Worm (Caenorhabditis elegans) whole organism, L2 larva: ENCODE data around the gene sru-28.

Source experiments
- C34F6.9 ChIP-seq: fragments of 150-350 bp; optimal IDR thresholded peaks from 2 replicates; lab custom pipeline; 2014; ENCODE audit warnings: missing biosample characterization, missing genetic modification characterization
- F13H6.1 ChIP-seq: sonication (generic microtip); optimal IDR thresholded peaks from 2 replicates; lab custom pipeline; 2016; ENCODE audit warnings: missing genetic modification characterization, missing compliant biosample characterization
- R02D3.7 ChIP-seq: fragments of 150-350 bp; optimal IDR thresholded peaks from 2 replicates; lab custom pipeline; 2014; ENCODE audit warnings: missing biosample characterization, missing genetic modification characterization
- Y55F3AM.14 ChIP-seq: fragments of 200-800 bp; sonication (Bioruptor generic); optimal IDR thresholded peaks from 2 replicates; lab custom pipeline; 2018; ENCODE audit warnings: mild to moderate bottlenecking, missing genetic modification characterization, missing compliant biosample characterization
- aly-2 ChIP-seq: fragments of 150-350 bp; optimal IDR thresholded peaks from 2 replicates; lab custom pipeline; 2014; ENCODE audit warnings: missing biosample characterization, missing genetic modification characterization
- ama-1 ChIP-seq: fragments of 150-350 bp; optimal IDR thresholded peaks from 2 replicates; lab custom pipeline; 2018; ENCODE audit warnings: inconsistent platforms
- blmp-1 ChIP-seq: sonication (generic microtip); optimal IDR thresholded peaks from 2 replicates; lab custom pipeline; 2017; ENCODE audit warnings: missing genetic modification characterization, mild to moderate bottlenecking, missing compliant biosample characterization, antibody characterized with exemption, moderate library complexity; ENCODE audit not compliant: insufficient read depth
- ceh-16 ChIP-seq: fragments of 150-350 bp; optimal IDR thresholded peaks from 2 replicates; lab custom pipeline; 2014; ENCODE audit warnings: missing biosample characterization, missing genetic modification characterization
- ceh-82 ChIP-seq: fragments of 150-350 bp; optimal IDR thresholded peaks from 2 replicates; lab custom pipeline; 2014; ENCODE audit warnings: missing biosample characterization, missing genetic modification characterization
- dmd-4 ChIP-seq: sonication (generic microtip); optimal IDR thresholded peaks from 2 replicates; lab custom pipeline; 2017; ENCODE audit warnings: missing biosample characterization, missing genetic modification characterization
- egl-27 ChIP-seq: sonication (generic microtip); optimal IDR thresholded peaks from 3 replicates; lab custom pipeline; 2017; ENCODE audit warnings: missing biosample characterization, missing genetic modification reagents, missing genetic modification characterization
- fos-1 ChIP-seq: fragments of 150-350 bp; optimal IDR thresholded peaks from 2 replicates; lab custom pipeline; 2014; ENCODE audit warnings: missing biosample characterization, missing genetic modification characterization
- gmeb-1 ChIP-seq: fragments of 150-350 bp; optimal IDR thresholded peaks from 2 replicates; lab custom pipeline; 2014; ENCODE audit warnings: missing biosample characterization, missing genetic modification characterization
- lin-13 ChIP-seq: fragments of 150-350 bp; optimal IDR thresholded peaks from 2 replicates; lab custom pipeline; 2014; ENCODE audit warnings: missing biosample characterization, missing genetic modification reagents, missing genetic modification characterization
- mab-5 ChIP-seq: fragments of 150-350 bp; optimal IDR thresholded peaks from 2 replicates; lab custom pipeline; 2014; ENCODE audit warnings: missing biosample characterization, missing genetic modification characterization
- mbf-1 ChIP-seq: sonication (generic microtip); optimal IDR thresholded peaks from 2 replicates; lab custom pipeline; 2017; ENCODE audit warnings: missing biosample characterization, missing genetic modification characterization
- nhr-10 ChIP-seq: sonication (generic microtip); optimal IDR thresholded peaks from 2 replicates; lab custom pipeline; 2017; ENCODE audit warnings: missing biosample characterization, missing genetic modification characterization
- nhr-12 ChIP-seq: fragments of 150-350 bp; optimal IDR thresholded peaks from 2 replicates; lab custom pipeline; 2014; ENCODE audit warnings: missing biosample characterization, missing genetic modification characterization
- nhr-129 ChIP-seq: fragments of 150-350 bp; optimal IDR thresholded peaks from 2 replicates; lab custom pipeline; 2014; ENCODE audit warnings: missing biosample characterization, missing genetic modification characterization
- nhr-23 ChIP-seq: fragments of 150-350 bp; optimal IDR thresholded peaks from 2 replicates; lab custom pipeline; 2014; ENCODE audit warnings: missing biosample characterization, missing genetic modification reagents, missing genetic modification characterization
- nhr-237 ChIP-seq: fragments of 150-350 bp; optimal IDR thresholded peaks from 2 replicates; lab custom pipeline; 2014; ENCODE audit warnings: missing biosample characterization, missing genetic modification characterization
- nhr-25 ChIP-seq: fragments of 150-350 bp; sonication (generic microtip); optimal IDR thresholded peaks from 3 replicates; lab custom pipeline; 2014; ENCODE audit warnings: missing biosample characterization, missing genetic modification characterization
- nhr-6 ChIP-seq: fragments of 150-350 bp; optimal IDR thresholded peaks from 2 replicates; lab custom pipeline; 2014; ENCODE audit warnings: missing biosample characterization, missing genetic modification characterization
- nhr-77 ChIP-seq: fragments of 150-350 bp; optimal IDR thresholded peaks from 2 replicates; lab custom pipeline; 2014; ENCODE audit warnings: missing biosample characterization, missing genetic modification characterization
- sem-4 ChIP-seq: fragments of 150-350 bp; optimal IDR thresholded peaks from 2 replicates; lab custom pipeline; 2014; ENCODE audit warnings: missing biosample characterization, missing genetic modification reagents, missing genetic modification characterization
- skn-1 ChIP-seq: sonication (generic microtip); optimal IDR thresholded peaks from 2 replicates; lab custom pipeline; 2017; ENCODE audit warnings: missing biosample characterization, missing genetic modification characterization
- sma-3 ChIP-seq: sonication (generic microtip); optimal IDR thresholded peaks from 2 replicates; lab custom pipeline; 2016; ENCODE audit warnings: missing genetic modification reagents, missing genetic modification characterization, missing compliant biosample characterization
- sma-9 ChIP-seq, 2 experiments: fragments of 150-350 bp in 1 of 2; sonication (generic microtip) in 1 of 2; optimal IDR thresholded peaks; 2 replicates each; lab custom pipeline; 2014 to 2016; ENCODE audit warnings: missing genetic modification characterization in 2 of 2, mild to moderate bottlenecking in 1 of 2, missing biosample characterization in 1 of 2, missing compliant biosample characterization in 1 of 2, missing genetic modification reagents in 1 of 2, moderate library complexity in 1 of 2
- snpc-4 ChIP-seq: fragments of 150-350 bp; optimal IDR thresholded peaks from 2 replicates; lab custom pipeline; 2014; ENCODE audit warnings: missing biosample characterization, missing genetic modification characterization
- unc-55 ChIP-seq: fragments of 150-350 bp; sonication (generic microtip); optimal IDR thresholded peaks from 3 replicates; lab custom pipeline; 2014; ENCODE audit warnings: missing biosample characterization, missing genetic modification reagents, missing genetic modification characterization
- unc-62 ChIP-seq: fragments of 150-350 bp; optimal IDR thresholded peaks from 2 replicates; lab custom pipeline; 2014; ENCODE audit warnings: missing biosample characterization, missing genetic modification reagents, missing genetic modification characterization
- zag-1 ChIP-seq: fragments of 150-350 bp; optimal IDR thresholded peaks from 2 replicates; lab custom pipeline; 2014; ENCODE audit warnings: missing biosample characterization, missing genetic modification characterization
- ztf-1 ChIP-seq: fragments of 200-800 bp; sonication (Bioruptor generic); conservative IDR thresholded peaks from 2 replicates; pipeline ENCODE4 v1.3.6; 2022; ENCODE audit warnings: missing genetic modification characterization, missing compliant biosample characterization
- ztf-11 ChIP-seq: sonication (generic microtip); optimal IDR thresholded peaks from 2 replicates; lab custom pipeline; 2017; ENCODE audit warnings: missing biosample characterization, missing genetic modification characterization
- ztf-4 ChIP-seq: fragments of 150-350 bp; optimal IDR thresholded peaks from 2 replicates; lab custom pipeline; 2014; ENCODE audit warnings: missing biosample characterization, missing genetic modification characterization

Gene sru-28

ce11 chrV:1536979-1537378 is 30.9 kb downstream of the sru-28 start, which contains the start of gene K02H11.9:
Gene K02H11.9 (minus strand): TSS chrV:1537079.
- TF ChIP-seq gmeb-1 (tag; lab: Kevin White, UChicago) (no peak), nhr-237 (tag; lab: Kevin White, UChicago) (no peak), F13H6.1 (tag; lab: Kevin White, UChicago) (no peak), sem-4 (tag; lab: Kevin White, UChicago) (no peak), Y55F3AM.14 (no peak), dmd-4 (tag; lab: Kevin White, UChicago) (no peak), ztf-4 (tag; lab: Kevin White, UChicago) (no peak), nhr-12 (tag; lab: Kevin White, UChicago) (no peak), unc-55 (no peak), nhr-129 (no peak)

DNA sequence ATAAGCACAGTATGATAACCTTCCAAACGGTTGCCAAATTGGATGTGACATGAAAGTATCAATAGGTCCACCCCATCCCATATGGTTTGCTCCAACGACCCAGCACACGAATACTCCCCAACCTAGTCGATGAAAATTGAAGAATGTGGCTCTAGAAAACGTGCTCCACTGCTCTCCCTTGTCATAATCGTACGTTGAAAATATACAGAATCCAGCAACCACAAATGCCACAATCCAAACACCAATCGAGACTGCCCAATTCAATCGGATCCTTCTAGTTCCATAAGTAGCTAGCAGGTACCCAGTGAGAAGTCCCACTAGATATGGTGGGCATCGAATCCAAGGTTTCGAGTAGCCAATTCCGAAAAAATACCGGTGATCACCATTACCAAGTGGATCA is 32.7 kb downstream of the sru-28 start:
- TF ChIP-seq ztf-1 (GFP tag; lab: Robert Waterston, UW): no peak
- no peak for TF ChIP-seq C34F6.9
- TF ChIP-seq egl-27 (tag; lab: Kevin White, UChicago): no peak
- no peak for TF ChIP-seq nhr-129
- no peak for TF ChIP-seq nhr-77 (tag; lab: Kevin White, UChicago)
- no peak for TF ChIP-seq skn-1
- no peak for TF ChIP-seq mbf-1 (tag; lab: Kevin White, UChicago)
- no peak for TF ChIP-seq unc-55
- TF ChIP-seq sem-4 (tag; lab: Kevin White, UChicago): no peak
- TF ChIP-seq sma-9 (GFP tag; optimal IDR thresholded peaks at IDR 0.05; lab: Kevin White, UChicago): no peak
- no peak for TF ChIP-seq sma-9 (tag; optimal IDR thresholded peaks at IDR 0.05; lab: Kevin White, UChicago)
- TF ChIP-seq zag-1 (tag; lab: Kevin White, UChicago): no peak
- TF ChIP-seq nhr-237 (tag; lab: Kevin White, UChicago): no peak
- TF ChIP-seq nhr-23 (tag; lab: Kevin White, UChicago): no peak
- TF ChIP-seq snpc-4 (tag; lab: Kevin White, UChicago): no peak
- no peak for TF ChIP-seq R02D3.7 (tag; lab: Kevin White, UChicago)
- no peak for TF ChIP-seq nhr-6 (tag; lab: Kevin White, UChicago)
- no peak for TF ChIP-seq nhr-12 (tag; lab: Kevin White, UChicago)

DNA sequence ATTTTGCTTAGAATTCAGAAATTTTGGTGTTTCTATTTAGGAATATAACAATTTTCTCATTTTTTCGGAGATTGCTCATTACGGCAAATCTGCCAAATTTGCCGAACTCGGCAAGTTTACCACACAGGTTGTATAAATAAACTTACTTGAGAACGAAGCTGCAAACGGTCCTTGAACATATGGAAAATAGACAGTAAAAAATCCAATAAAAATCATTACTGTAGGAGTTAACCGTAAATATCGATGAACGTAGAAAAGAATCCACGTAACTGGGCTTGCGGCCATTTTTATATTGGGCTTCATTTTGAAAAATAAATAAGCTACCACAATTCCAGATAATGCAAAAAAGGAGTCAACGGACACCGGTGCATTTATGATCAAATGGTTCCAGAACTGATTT is 34.2 kb downstream of the sru-28 start:
- TF ChIP-seq blmp-1 (tag; lab: Kevin White, UChicago): no peak
- no peak for TF ChIP-seq ceh-82 (tag; lab: Kevin White, UChicago)
- TF ChIP-seq ama-1 (lab: Kevin White, UChicago): no peak
- no peak for TF ChIP-seq skn-1
- no peak for TF ChIP-seq mbf-1 (tag; lab: Kevin White, UChicago)
- TF ChIP-seq sem-4 (tag; lab: Kevin White, UChicago): no peak
- TF ChIP-seq nhr-25 (tag; lab: Kevin White, UChicago): no peak
- TF ChIP-seq C34F6.9: no peak
- TF ChIP-seq lin-13 (GFP tag; lab: Kevin White, UChicago): no peak
- TF ChIP-seq nhr-10 (tag; lab: Kevin White, UChicago): no peak
- no peak for TF ChIP-seq mab-5 (tag; lab: Kevin White, UChicago)
- TF ChIP-seq snpc-4 (tag; lab: Kevin White, UChicago): no peak
- no peak for TF ChIP-seq ztf-11 (tag; lab: Kevin White, UChicago)
- TF ChIP-seq aly-2 (tag; lab: Kevin White, UChicago): no peak
- no peak for TF ChIP-seq ceh-16
- no peak for TF ChIP-seq F13H6.1 (tag; lab: Kevin White, UChicago)
- TF ChIP-seq unc-62 (GFP tag; lab: Kevin White, UChicago): no peak

ce11 chrV:1541786-1542185 is 35.7 kb downstream of the sru-28 start, which contains the start of gene oac-31:
Gene oac-31 (minus strand): TSS chrV:1541886.
- no peak for TF ChIP-seq mbf-1 (tag; lab: Kevin White, UChicago)
- peak; percentile 25 for TF ChIP-seq fos-1 (tag; lab: Kevin White, UChicago)
- TF ChIP-seq nhr-129: no peak
- TF ChIP-seq aly-2 (tag; lab: Kevin White, UChicago): no peak

DNA sequence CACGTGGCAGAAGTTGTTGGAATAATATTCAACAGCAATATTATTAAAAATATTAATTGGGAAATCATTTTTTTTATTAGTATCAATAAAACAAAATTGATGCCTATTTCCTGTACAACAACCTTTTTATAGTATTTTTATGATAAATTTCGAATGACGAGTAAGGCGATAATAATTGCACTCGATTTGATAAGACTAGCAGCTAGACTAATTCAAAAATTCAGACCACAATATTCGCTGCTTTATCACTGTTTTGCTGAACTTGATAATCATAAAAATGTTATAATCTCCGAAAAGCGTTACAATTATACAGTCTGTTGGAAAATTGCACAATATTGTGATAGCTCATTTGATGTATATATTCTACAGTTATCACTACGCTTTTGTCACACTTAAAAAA is 39.6 kb downstream of the sru-28 start, which contains the start of gene oac-32:
oac-32 (minus strand) TSS at position 90 of the 400 bp plus-strand sequence.
- TF ChIP-seq mbf-1 (tag; lab: Kevin White, UChicago) (no peak), fos-1 (tag; lab: Kevin White, UChicago) (peak; percentile 58), sma-3 (GFP tag; lab: Kevin White, UChicago) (no peak)
- TF ChIP-seq, all 48 proteins: peak for 1
